Fruit fly (Drosophila melanogaster): Measurements from ENCODE around the gene CG7430.

The CG7430 gene

dm6 chr3L:17808597-17809213 is 38.0 kb upstream of the CG7430 start, which contains the start of gene CG32191:
TSS of gene CG32191 (minus strand) at chr3L:17809146.
- TF ChIP-seq pad (GFP tag; optimal IDR thresholded peaks at IDR 0.05) (no peak), tj (GFP tag; optimal IDR thresholded peaks at IDR 0.05) (no peak), CG14711 (tag; optimal IDR thresholded peaks at IDR 0.05) (no peak), CG7045 (GFP tag; optimal IDR thresholded peaks at IDR 0.05) (no peak), bab1 (GFP tag; optimal IDR thresholded peaks at IDR 0.05) (no peak), Mnt (GFP tag; optimal IDR thresholded peaks at IDR 0.05) (no peak), CG11617 (GFP tag; optimal IDR thresholded peaks at IDR 0.05) (no peak), ovo (GFP tag; optimal IDR thresholded peaks at IDR 0.05) (no peak), CG1620 (GFP tag; optimal IDR thresholded peaks at IDR 0.05) (no peak), toe (GFP tag; optimal IDR thresholded peaks at IDR 0.05) (no peak), CG33017 (tag; optimal IDR thresholded peaks at IDR 0.05) (no peak), Hr96 (GFP tag; optimal IDR thresholded peaks at IDR 0.05) (no peak), CG7101 (tag; optimal IDR thresholded peaks at IDR 0.05) (no peak), kay (GFP tag; ENCODE audit: borderline replicate concordance) (no peak), CG5204 (GFP tag; optimal IDR thresholded peaks at IDR 0.05) (no peak), CG12768 (GFP tag; optimal IDR thresholded peaks at IDR 0.05) (no peak), Crg-1 (GFP tag; optimal IDR thresholded peaks at IDR 0.05) (no peak)

dm6 chr3L:17814036-17814435 is 32.7 kb upstream of the CG7430 start, which contains the start of gene Cln3:
TSS of gene Cln3 (minus strand) at chr3L:17814119.
- TF ChIP-seq cic (GFP tag; optimal IDR thresholded peaks at IDR 0.05) (peak; percentile 82), Hr96 (GFP tag; optimal IDR thresholded peaks at IDR 0.05) (peak; percentile 32), CG5204 (GFP tag; optimal IDR thresholded peaks at IDR 0.05) (peak; percentile 48), CG1620 (GFP tag; optimal IDR thresholded peaks at IDR 0.05) (no peak), Crg-1 (GFP tag; optimal IDR thresholded peaks at IDR 0.05) (no peak), CG11617 (GFP tag; optimal IDR thresholded peaks at IDR 0.05) (peak; percentile 6), CG7045 (GFP tag; optimal IDR thresholded peaks at IDR 0.05) (peak; percentile 72), CG33017 (tag; optimal IDR thresholded peaks at IDR 0.05) (peak; percentile 79), toe (GFP tag; optimal IDR thresholded peaks at IDR 0.05) (peak; percentile 37), Clk (GFP tag; optimal IDR thresholded peaks at IDR 0.05) (no peak), CG7101 (tag; optimal IDR thresholded peaks at IDR 0.05) (peak; percentile 32), CG12768 (GFP tag; optimal IDR thresholded peaks at IDR 0.05) (peak; percentile 74), cnc (optimal IDR thresholded peaks at IDR 0.05) (no peak), Mnt (GFP tag; optimal IDR thresholded peaks at IDR 0.05) (peak; percentile 8), CG14711 (tag; optimal IDR thresholded peaks at IDR 0.05) (no peak), tj (GFP tag; optimal IDR thresholded peaks at IDR 0.05) (peak; percentile 21), bab1 (GFP tag; optimal IDR thresholded peaks at IDR 0.05) (no peak), kay (GFP tag; ENCODE audit: borderline replicate concordance) (peak; percentile 6), pad (GFP tag; optimal IDR thresholded peaks at IDR 0.05) (peak; percentile 41)

DNA sequence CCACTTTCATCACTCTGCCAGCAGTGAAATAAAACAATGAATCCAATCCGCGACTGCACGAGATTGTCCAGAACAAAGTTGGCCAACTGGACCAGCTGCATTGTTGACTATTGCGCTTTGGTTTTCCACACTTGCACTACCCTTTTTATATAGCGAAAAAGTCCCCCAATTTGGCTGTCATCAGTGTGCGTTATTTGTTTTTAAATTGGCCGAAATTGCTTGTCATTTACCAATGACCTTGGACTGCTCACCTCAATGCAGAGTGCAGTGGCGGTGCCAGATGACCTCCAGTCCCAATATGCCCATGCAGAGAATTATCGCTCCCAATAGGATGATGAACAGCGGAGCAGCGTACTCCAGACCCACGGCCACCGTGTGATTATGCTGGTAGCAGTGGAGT is 28.9 kb upstream of the CG7430 start, which contains the start of gene Ir75a:
Ir75a (minus strand) TSS at position 101 of the 400 bp plus-strand sequence.
- no peak for TF ChIP-seq bab1 (GFP tag; optimal IDR thresholded peaks at IDR 0.05)
- TF ChIP-seq CG11617 (GFP tag; optimal IDR thresholded peaks at IDR 0.05) = no peak
- no peak for TF ChIP-seq ovo (GFP tag; optimal IDR thresholded peaks at IDR 0.05)
- no peak for TF ChIP-seq CG1620 (GFP tag; optimal IDR thresholded peaks at IDR 0.05)
- no peak for TF ChIP-seq toe (GFP tag; optimal IDR thresholded peaks at IDR 0.05)
- no peak for TF ChIP-seq Crg-1 (GFP tag; optimal IDR thresholded peaks at IDR 0.05)
- TF ChIP-seq cnc (optimal IDR thresholded peaks at IDR 0.05) = no peak
- TF ChIP-seq CG33017 (tag; optimal IDR thresholded peaks at IDR 0.05) = no peak

DNA sequence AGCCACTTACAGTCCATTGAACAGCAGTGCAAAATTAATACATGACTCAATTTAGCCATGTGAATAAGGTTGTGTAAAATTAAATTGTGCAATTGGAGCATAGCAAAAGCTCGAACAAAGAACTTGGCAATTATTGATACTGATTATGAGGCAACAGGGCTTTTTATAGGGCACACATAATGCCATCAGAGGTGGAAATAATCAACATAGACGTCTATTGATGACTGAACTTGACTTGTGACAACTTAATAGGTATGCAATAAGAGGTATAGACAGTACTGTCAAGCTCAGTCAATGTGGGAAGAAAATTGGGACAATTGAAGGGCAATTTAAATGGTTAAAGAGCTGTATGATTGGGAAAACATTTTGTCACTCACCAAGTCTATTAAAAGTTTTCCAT is 26.6 kb upstream of the CG7430 start, which contains the start of gene Ir75b:
Ir75b (minus strand) TSS at position 101 of the 400 bp plus-strand sequence.
- TF ChIP-seq CG11617 (GFP tag; optimal IDR thresholded peaks at IDR 0.05) (no peak), CG7101 (tag; optimal IDR thresholded peaks at IDR 0.05) (no peak), tj (GFP tag; optimal IDR thresholded peaks at IDR 0.05) (no peak)

dm6 chr3L:17822784-17823383 is 23.8 kb upstream of the CG7430 start, which contains the start of the genes Ir75c and Grd:
TSS of gene Ir75c (minus strand) at chr3L:17822834.
TSS of gene Grd (plus strand) at chr3L:17823333.
- TF ChIP-seq CG14711 (tag; optimal IDR thresholded peaks at IDR 0.05) (no peak), CG5204 (GFP tag; optimal IDR thresholded peaks at IDR 0.05) (no peak), Hr96 (GFP tag; optimal IDR thresholded peaks at IDR 0.05) (no peak), CG1620 (GFP tag; optimal IDR thresholded peaks at IDR 0.05) (no peak), CG7045 (GFP tag; optimal IDR thresholded peaks at IDR 0.05) (no peak), cic (GFP tag; optimal IDR thresholded peaks at IDR 0.05) (no peak), ovo (GFP tag; optimal IDR thresholded peaks at IDR 0.05) (no peak), toe (GFP tag; optimal IDR thresholded peaks at IDR 0.05) (no peak), tj (GFP tag; optimal IDR thresholded peaks at IDR 0.05) (no peak), kay (GFP tag; ENCODE audit: borderline replicate concordance) (no peak), CG11617 (GFP tag; optimal IDR thresholded peaks at IDR 0.05) (no peak), Clk (GFP tag; optimal IDR thresholded peaks at IDR 0.05) (no peak), CG33017 (tag; optimal IDR thresholded peaks at IDR 0.05) (no peak)

DNA sequence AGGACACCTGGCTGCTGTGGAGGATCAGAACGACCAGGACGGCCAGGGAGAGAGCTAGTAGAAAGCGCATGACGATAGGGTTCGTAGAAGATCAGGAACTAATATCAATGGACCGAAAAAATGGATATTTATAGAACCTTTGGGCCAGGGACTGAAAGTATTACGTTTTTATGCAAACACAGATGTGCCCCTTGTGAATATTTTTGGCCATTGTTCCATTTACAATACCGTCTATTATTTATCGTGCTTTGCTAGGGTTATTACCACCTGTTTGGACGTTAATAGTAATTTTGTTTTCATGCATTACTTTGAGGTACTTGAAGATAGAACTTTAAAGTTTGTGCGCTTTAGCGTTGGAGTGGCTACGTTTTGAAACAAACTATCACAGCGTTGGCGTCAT is 13.2 kb upstream of the CG7430 start, which contains the start of gene CG32188:
CG32188 (minus strand) TSS at position 101 of the 400 bp plus-strand sequence.
- TF ChIP-seq CG12768 (GFP tag; optimal IDR thresholded peaks at IDR 0.05) (no peak), bab1 (GFP tag; optimal IDR thresholded peaks at IDR 0.05) (no peak), Hr96 (GFP tag; optimal IDR thresholded peaks at IDR 0.05) (no peak), kay (GFP tag; ENCODE audit: borderline replicate concordance) (no peak), CG7045 (GFP tag; optimal IDR thresholded peaks at IDR 0.05) (no peak), CG33017 (tag; optimal IDR thresholded peaks at IDR 0.05) (no peak), tj (GFP tag; optimal IDR thresholded peaks at IDR 0.05) (no peak)

All from whole organism, adult.